Fruit fly (Drosophila melanogaster) whole organism, embryonic: Measurements from ENCODE around the gene CG14330.
A peak's percentile ranks its signal among the peaks of the same experiment; 100 is the strongest.

Experiments used
- Adf1 ChIP-seq: fragments of 200-800 bp; sonication (Bioruptor generic); IDR thresholded peaks from 2 replicates; pipeline ENCODE4 v1.3.6; 2022; ENCODE audit warnings: missing biosample characterization, missing genetic modification characterization
- Asciz ChIP-seq: fragments of 200-800 bp; sonication (Bioruptor generic); optimal IDR thresholded peaks from 2 replicates; lab custom pipeline; 2017; ENCODE audit warnings: missing biosample characterization, mild to moderate bottlenecking, missing genetic modification characterization, missing genetic modification reagents
- CG1024 ChIP-seq: fragments of 200-800 bp; sonication (Bioruptor generic); IDR thresholded peaks from 2 replicates; pipeline ENCODE4 v1.3.6; 2022; ENCODE audit warnings: missing biosample characterization, missing genetic modification characterization
- CG10431 ChIP-seq: fragments of 200-800 bp; sonication (Bioruptor generic); optimal IDR thresholded peaks from 3 replicates; lab custom pipeline; 2018; ENCODE audit warnings: missing biosample characterization, mild to moderate bottlenecking, missing genetic modification characterization
- CG11456 ChIP-seq: fragments of 200-800 bp; sonication (Bioruptor generic); IDR thresholded peaks from 3 replicates; pipeline ENCODE4 v1.3.6; 2022; ENCODE audit warnings: missing biosample characterization, missing genetic modification characterization
- CG1602 ChIP-seq: fragments of 200-800 bp; sonication (Bioruptor generic); optimal IDR thresholded peaks from 3 replicates; lab custom pipeline; 2016; ENCODE audit warnings: missing biosample characterization, missing genetic modification characterization
- CG17186 ChIP-seq: fragments of 200-800 bp; sonication (Bioruptor generic); optimal IDR thresholded peaks from 3 replicates; lab custom pipeline; 2017; ENCODE audit warnings: missing biosample characterization, missing genetic modification reagents, missing genetic modification characterization
- CG2875 ChIP-seq: fragments of 200-800 bp; sonication (Bioruptor generic); optimal IDR thresholded peaks from 2 replicates; lab custom pipeline; 2017; ENCODE audit warnings: missing biosample characterization, mild to moderate bottlenecking, missing genetic modification characterization, missing genetic modification reagents
- CG32532 ChIP-seq: fragments of 200-800 bp; sonication (Bioruptor generic); IDR thresholded peaks from 2 replicates; pipeline ENCODE4 v1.3.6; 2022; ENCODE audit warnings: missing biosample characterization, missing genetic modification characterization
- CG32767 ChIP-seq: fragments of 200-800 bp; sonication (Bioruptor generic); IDR thresholded peaks from 2 replicates; pipeline ENCODE4 v1.3.6; 2022; ENCODE audit warnings: missing biosample characterization, missing genetic modification characterization
- CG6175 ChIP-seq: fragments of 200-800 bp; sonication (Bioruptor generic); IDR thresholded peaks from 3 replicates; pipeline ENCODE4 v1.3.6; 2022; ENCODE audit warnings: missing biosample characterization, missing genetic modification characterization
- D19A ChIP-seq: fragments of 200-800 bp; optimal IDR thresholded peaks from 3 replicates; lab custom pipeline; 2019; ENCODE audit warnings: missing biosample characterization, mild to moderate bottlenecking, missing genetic modification characterization, moderate library complexity
- Dek ChIP-seq: fragments of 200-800 bp; sonication (Bioruptor generic); optimal IDR thresholded peaks from 3 replicates; lab custom pipeline; 2019; ENCODE audit warnings: missing biosample characterization, mild to moderate bottlenecking, missing genetic modification characterization, moderate library complexity
- Dip3 ChIP-seq: fragments of 200-800 bp; sonication (Bioruptor generic); optimal IDR thresholded peaks from 3 replicates; lab custom pipeline; 2016; ENCODE audit warnings: missing biosample characterization, missing genetic modification characterization
- Drgx ChIP-seq: fragments of 200-800 bp; sonication (Bioruptor generic); IDR thresholded peaks from 2 replicates; pipeline ENCODE4 v1.3.6; 2022; ENCODE audit warnings: missing biosample characterization, missing genetic modification characterization
- Elba2 ChIP-seq: fragments of 200-800 bp; sonication (Bioruptor generic); optimal IDR thresholded peaks from 3 replicates; lab custom pipeline; 2016; ENCODE audit warnings: missing biosample characterization, missing genetic modification characterization
- Jarid2 ChIP-seq: fragments of 200-800 bp; sonication (Bioruptor generic); optimal IDR thresholded peaks from 3 replicates; lab custom pipeline; 2017; ENCODE audit warnings: mild to moderate bottlenecking, missing biosample characterization, missing genetic modification reagents, missing genetic modification characterization
- Scr ChIP-seq: fragments of 200-800 bp; sonication (Bioruptor generic); IDR thresholded peaks from 2 replicates; pipeline ENCODE4 v1.3.6; 2022; ENCODE audit warnings: missing biosample characterization, missing genetic modification characterization; ENCODE audit not compliant: partially characterized antibody
- Sry-δ ChIP-seq: fragments of 200-800 bp; sonication (Bioruptor generic); optimal IDR thresholded peaks from 2 replicates; lab custom pipeline; 2016; ENCODE audit warnings: missing biosample characterization, missing genetic modification characterization
- chinmo ChIP-seq: fragments of 200-800 bp; sonication (Bioruptor generic); IDR thresholded peaks from 4 replicates; pipeline ENCODE4 v1.3.6; 2022; ENCODE audit warnings: missing biosample characterization, missing genetic modification characterization; ENCODE audit not compliant: partially characterized antibody
- chm ChIP-seq: fragments of 200-800 bp; sonication (Bioruptor generic); IDR thresholded peaks from 2 replicates; pipeline ENCODE4 v1.3.6; 2022; ENCODE audit warnings: missing biosample characterization, missing genetic modification characterization
- dimm ChIP-seq: fragments of 200-800 bp; sonication (Bioruptor generic); IDR thresholded peaks from 2 replicates; pipeline ENCODE4 v1.3.6; 2022; ENCODE audit warnings: missing biosample characterization, missing genetic modification characterization
- gcm ChIP-seq: fragments of 200-800 bp; sonication (Bioruptor generic); optimal IDR thresholded peaks from 2 replicates; lab custom pipeline; 2019; ENCODE audit warnings: missing biosample characterization, mild to moderate bottlenecking, missing genetic modification characterization, moderate library complexity
- gt ChIP-seq: fragments of 200-800 bp; sonication (Bioruptor generic); IDR thresholded peaks from 2 replicates; pipeline ENCODE4 v1.3.6; 2022; ENCODE audit warnings: missing biosample characterization, missing genetic modification characterization
- h ChIP-seq: fragments of >200 bp; optimal IDR thresholded peaks from 2 replicates; lab custom pipeline; 2017
- ham ChIP-seq: fragments of 200-800 bp; sonication (Bioruptor generic); IDR thresholded peaks from 2 replicates; pipeline ENCODE4 v1.3.6; 2022; ENCODE audit warnings: missing biosample characterization, missing genetic modification characterization
- sens-2 ChIP-seq: fragments of 200-800 bp; sonication (Bioruptor generic); IDR thresholded peaks from 2 replicates; pipeline ENCODE4 v1.3.6; 2022; ENCODE audit warnings: missing biosample characterization, missing genetic modification characterization
- wek ChIP-seq: fragments of 200-800 bp; sonication (Bioruptor generic); optimal IDR thresholded peaks from 3 replicates; lab custom pipeline; 2018; ENCODE audit warnings: missing biosample characterization, mild to moderate bottlenecking, missing genetic modification characterization, moderate library complexity
- z ChIP-seq: fragments of 200-800 bp; sonication (Bioruptor generic); IDR thresholded peaks from 3 replicates; pipeline ENCODE4 v1.3.6; 2022; ENCODE audit warnings: missing biosample characterization, missing genetic modification characterization
- zen2 ChIP-seq: fragments of 200-800 bp; sonication (Bioruptor generic); IDR thresholded peaks from 3 replicates; pipeline ENCODE4 v1.3.6; 2022; ENCODE audit warnings: missing biosample characterization, missing genetic modification characterization; ENCODE audit not compliant: partially characterized antibody

CG14330 gene

dm6 chr3R:17434330-17434729 lies 22.2 kb downstream of the CG14330 start, which contains the start of gene CG44090 (continued):
- TF ChIP-seq Scr (GFP tag; lab: Robert Waterston, UW) (no peak), CG32532 (GFP tag; lab: Robert Waterston, UW) (no peak), Sry-δ (GFP tag; lab: Kevin White, UChicago) (no peak), CG32767 (GFP tag; lab: Robert Waterston, UW) (no peak), Dip3 (GFP tag; lab: Kevin White, UChicago) (no peak)

dm6 chr3R:17433117-17433516 lies 23.5 kb downstream of the CG14330 start:
- TF ChIP-seq Elba2 (GFP tag; lab: Kevin White, UChicago) (peak; percentile 31), CG1602 (GFP tag; lab: Kevin White, UChicago) (no peak), CG2875 (GFP tag; lab: Kevin White, UChicago) (no peak), CG1024 (GFP tag; lab: Robert Waterston, UW) (no peak), sens-2 (GFP tag; lab: Robert Waterston, UW) (no peak), gcm (no peak), D19A (tag; lab: Kevin White, UChicago) (no peak), CG11456 (GFP tag; lab: Robert Waterston, UW) (0 out of 3 replicates have a peak, but pooled peaks have one; percentile 9), Dek (tag; lab: Kevin White, UChicago) (no peak)

dm6 chr3R:17430481-17430880 lies 26.1 kb downstream of the CG14330 start:
- no peak for TF ChIP-seq dimm (GFP tag; lab: Robert Waterston, UW)
- peak; percentile 68 for TF ChIP-seq Drgx
- no peak for TF ChIP-seq chm (GFP tag; lab: Robert Waterston, UW)
- no peak for TF ChIP-seq ham

dm6 chr3R:17426265-17426664 lies 30.3 kb downstream of the CG14330 start:
- TF ChIP-seq CG17186 (GFP tag; lab: Kevin White, UChicago) (no peak), CG10431 (peak; percentile 93)

DNA sequence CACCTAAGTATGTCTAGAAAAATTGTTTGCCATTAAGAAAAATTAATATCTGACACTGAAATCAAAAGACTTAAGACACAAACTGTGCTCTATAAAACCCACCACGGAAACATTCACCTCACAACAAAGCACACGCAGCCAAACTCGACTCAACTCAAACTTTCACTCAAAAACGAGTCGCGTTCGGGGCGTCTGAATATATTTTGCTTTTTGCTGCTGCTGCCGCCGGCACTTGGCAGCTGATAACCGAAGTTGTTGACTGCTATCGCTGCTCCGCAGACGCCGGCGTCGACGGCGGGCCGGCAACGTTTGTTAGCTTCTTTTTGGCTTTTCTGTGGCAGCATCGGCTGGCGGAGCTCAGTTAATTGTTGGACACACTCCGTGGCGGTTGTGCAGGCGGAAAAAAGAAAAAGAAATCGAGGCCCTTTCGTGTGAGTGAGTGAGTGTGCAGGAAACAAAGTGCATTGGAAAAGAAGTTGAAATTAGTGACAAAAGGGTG lies 31.1 kb downstream of the CG14330 start, which contains the start of gene cysu:
Gene cysu (plus strand): TSS at position 352 of the 499 bp plus-strand sequence.
- TF ChIP-seq chinmo (GFP tag; lab: Robert Waterston, UW) (peak; percentile 82; the same call in 1 of the 4 replicates), Adf1 (GFP tag; lab: Robert Waterston, UW) (peak; percentile 87), gt (GFP tag; lab: Robert Waterston, UW) (no peak), CG6175 (GFP tag; lab: Robert Waterston, UW) (peak; percentile 63; the same call in 2 of the 3 replicates), Jarid2 (GFP tag; lab: Kevin White, UChicago) (peak; percentile 58), gcm (no peak), zen2 (GFP tag; lab: Robert Waterston, UW) (peak; percentile 44; the same call in 1 of the 3 replicates), z (GFP tag; lab: Robert Waterston, UW) (peak; percentile 95)

DNA sequence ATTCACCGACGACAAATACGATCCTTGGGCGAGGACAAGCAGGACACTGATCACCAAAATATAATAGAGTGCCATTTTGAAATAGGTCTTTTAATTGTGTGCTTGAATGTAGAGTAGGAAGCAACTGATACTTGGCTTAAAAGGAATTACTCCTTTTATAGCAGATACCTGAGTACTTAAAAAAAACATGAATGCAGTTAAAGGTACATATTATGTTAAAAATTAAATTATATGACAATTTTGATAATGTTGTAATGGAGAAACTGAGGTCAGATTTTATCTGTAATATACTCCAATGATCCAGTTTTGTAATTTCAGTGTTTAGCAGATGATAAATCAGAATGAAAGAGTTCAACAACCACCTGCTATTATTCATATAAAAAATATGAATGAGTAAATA lies 34.5 kb downstream of the CG14330 start, which contains the start of gene CG14332:
Gene CG14332 (minus strand): TSS at position 101 of the 400 bp plus-strand sequence.
- TF ChIP-seq wek (GFP tag; lab: Kevin White, UChicago) (no peak), h (lab: Kevin White, UChicago) (no peak), Asciz (GFP tag; lab: Kevin White, UChicago) (no peak)
